In genomic region chr2L:7503719-7504118, dm6 we compare ENCODE assay signal across 1 fruit fly cellular context.
TF ChIP-seq lines count a peak whose summit lies in the region.

No protein-coding gene starts in this region.

TF ChIP-seq in whole organism, prepupa, 60 proteins besides CTCF, POLR2A, EP300 and RAD21 (continued from another document):
- peak; percentile 64 for TF ChIP-seq CG6792 (GFP tag; optimal IDR thresholded peaks at IDR 0.05; lab: Kevin White, UChicago)
- TF ChIP-seq achi (GFP tag; optimal IDR thresholded peaks at IDR 0.05; lab: Kevin White, UChicago): peak; percentile 36
- no peak for TF ChIP-seq Eip93F (GFP tag; optimal IDR thresholded peaks at IDR 0.05; lab: Kevin White, UChicago)
- TF ChIP-seq CG16779 (tag; optimal IDR thresholded peaks at IDR 0.05; lab: Kevin White, UChicago): no peak
- TF ChIP-seq CG32006 (GFP tag; optimal IDR thresholded peaks at IDR 0.05; lab: Kevin White, UChicago): peak; percentile 49
- peak; percentile 62; the same call in 2 of the 3 replicates for TF ChIP-seq CG8119 (GFP tag; IDR thresholded peaks at IDR 0.05; lab: Robert Waterston, UW)
- TF ChIP-seq CG11762 (GFP tag; optimal IDR thresholded peaks at IDR 0.05; lab: Kevin White, UChicago; ENCODE audit: insufficient read depth): peak; percentile 50
- TF ChIP-seq CG3919 (GFP tag; optimal IDR thresholded peaks at IDR 0.05; lab: Kevin White, UChicago): peak; percentile 76
- no peak for TF ChIP-seq fkh (GFP tag; optimal IDR thresholded peaks at IDR 0.05; lab: Kevin White, UChicago)
- TF ChIP-seq CG6854 (GFP tag; optimal IDR thresholded peaks at IDR 0.05; lab: Kevin White, UChicago): no peak
- TF ChIP-seq Gug (GFP tag; IDR thresholded peaks at IDR 0.05; lab: Robert Waterston, UW): 0 out of 2 replicates have a peak, but pooled peaks have one; percentile 20
- TF ChIP-seq Sox15 (GFP tag; optimal IDR thresholded peaks at IDR 0.05; lab: Kevin White, UChicago): peak; percentile 4
- TF ChIP-seq CG1621 (tag; optimal IDR thresholded peaks at IDR 0.05; lab: Kevin White, UChicago): peak; percentile 68
- peak; percentile 74 for TF ChIP-seq esn (GFP tag; optimal IDR thresholded peaks at IDR 0.05; lab: Kevin White, UChicago)
- peak; percentile 52 for TF ChIP-seq Lpt (GFP tag; optimal IDR thresholded peaks at IDR 0.05; lab: Kevin White, UChicago)
- peak; percentile 70 for TF ChIP-seq pdm3 (GFP tag; optimal IDR thresholded peaks at IDR 0.05; lab: Kevin White, UChicago)
- no peak for TF ChIP-seq Hr38 (GFP tag; optimal IDR thresholded peaks at IDR 0.05; lab: Kevin White, UChicago)
- peak; percentile 58 for TF ChIP-seq lz (GFP tag; optimal IDR thresholded peaks at IDR 0.05; lab: Kevin White, UChicago)
- TF ChIP-seq CG6163 (GFP tag; IDR thresholded peaks at IDR 0.05; lab: Robert Waterston, UW): peak; percentile 83
- peak; percentile 8 for TF ChIP-seq CG11902 (GFP tag; optimal IDR thresholded peaks at IDR 0.05; lab: Kevin White, UChicago)
- peak; percentile 68 for TF ChIP-seq Eip75B (GFP tag; optimal IDR thresholded peaks at IDR 0.05; lab: Kevin White, UChicago)
- TF ChIP-seq CG10631 (GFP tag; optimal IDR thresholded peaks at IDR 0.05; lab: Kevin White, UChicago): peak; percentile 70
- peak; percentile 58 for TF ChIP-seq Sox102F (GFP tag; optimal IDR thresholded peaks at IDR 0.05; lab: Kevin White, UChicago)
- TF ChIP-seq vri (GFP tag; optimal IDR thresholded peaks at IDR 0.05; lab: Kevin White, UChicago): peak; percentile 13
- peak; percentile 54 for TF ChIP-seq CG7368 (GFP tag; optimal IDR thresholded peaks at IDR 0.05; lab: Kevin White, UChicago)
- peak; percentile 72 for TF ChIP-seq Ets96B (tag; optimal IDR thresholded peaks at IDR 0.05; lab: Kevin White, UChicago)
- peak; percentile 73 for TF ChIP-seq spab (GFP tag; optimal IDR thresholded peaks at IDR 0.05; lab: Kevin White, UChicago)
- peak; percentile 80 for TF ChIP-seq svp (GFP tag; lab: Kevin White, UChicago)
- TF ChIP-seq CG15336 (GFP tag; IDR thresholded peaks at IDR 0.05; lab: Robert Waterston, UW): peak; percentile 49; the same call in 1 of the 2 replicates
- peak; percentile 33 for TF ChIP-seq Ets21C (GFP tag; optimal IDR thresholded peaks at IDR 0.05; lab: Kevin White, UChicago)
- TF ChIP-seq CG31627 (GFP tag; optimal IDR thresholded peaks at IDR 0.05; lab: Kevin White, UChicago): peak; percentile 55
- TF ChIP-seq dsx (GFP tag; optimal IDR thresholded peaks at IDR 0.05; lab: Kevin White, UChicago; ENCODE audit: poor library complexity, severe bottlenecking): peak; percentile 66
